Fruit fly (Drosophila melanogaster) whole organism, prepupa: ENCODE measurements around the gene CG11342.
A peak's percentile ranks its signal among the peaks of the same experiment; 100 is the strongest.

ENCODE experiments used
- CG11294 ChIP-seq: fragments of 200-800 bp; sonication (Bioruptor generic); IDR thresholded peaks from 2 replicates; pipeline ENCODE4 v1.3.6; 2022; ENCODE audit warnings: missing biosample characterization, missing genetic modification characterization
- CG11762 ChIP-seq: fragments of 200-800 bp; sonication (Bioruptor generic); optimal IDR thresholded peaks from 3 replicates; lab custom pipeline; 2016; ENCODE audit warnings: missing biosample characterization, missing genetic modification characterization; ENCODE audit not compliant: insufficient read depth
- CG15336 ChIP-seq: fragments of 200-800 bp; sonication (Bioruptor generic); IDR thresholded peaks from 2 replicates; pipeline ENCODE4 v1.3.6; 2022; ENCODE audit warnings: missing biosample characterization, missing genetic modification characterization
- CG3032 ChIP-seq: fragments of 200-800 bp; optimal IDR thresholded peaks from 2 replicates; lab custom pipeline; 2019; ENCODE audit warnings: missing biosample characterization, mild to moderate bottlenecking, missing genetic modification characterization, moderate library complexity
- CG31627 ChIP-seq: fragments of 200-800 bp; sonication (Bioruptor generic); optimal IDR thresholded peaks from 3 replicates; lab custom pipeline; 2016; ENCODE audit warnings: missing biosample characterization, missing genetic modification characterization
- CG32006 ChIP-seq: fragments of 200-800 bp; sonication (Bioruptor generic); optimal IDR thresholded peaks from 3 replicates; lab custom pipeline; 2017; ENCODE audit warnings: missing biosample characterization, mild to moderate bottlenecking, missing genetic modification characterization
- CG3919 ChIP-seq: fragments of 200-800 bp; sonication (Bioruptor generic); optimal IDR thresholded peaks from 3 replicates; lab custom pipeline; 2016; ENCODE audit warnings: missing biosample characterization, missing genetic modification characterization
- CG4318 ChIP-seq: fragments of 200-800 bp; sonication (Bioruptor generic); optimal IDR thresholded peaks from 3 replicates; lab custom pipeline; 2017; ENCODE audit warnings: missing biosample characterization, mild to moderate bottlenecking, missing genetic modification characterization
- CG6792 ChIP-seq: fragments of 200-800 bp; sonication (Bioruptor generic); optimal IDR thresholded peaks from 3 replicates; lab custom pipeline; 2016; ENCODE audit warnings: missing biosample characterization, missing genetic modification characterization
- CG6808 ChIP-seq: fragments of 200-800 bp; sonication (Bioruptor generic); optimal IDR thresholded peaks from 3 replicates; lab custom pipeline; 2017; ENCODE audit warnings: missing biosample characterization, missing genetic modification characterization, mild to moderate bottlenecking, moderate library complexity, missing genetic modification reagents
- CG8119 ChIP-seq: fragments of 200-800 bp; sonication (Bioruptor generic); IDR thresholded peaks from 3 replicates; pipeline ENCODE4 v1.3.6; 2022; ENCODE audit warnings: missing biosample characterization, missing genetic modification characterization
- CG8319 ChIP-seq: fragments of 200-800 bp; sonication (Bioruptor generic); optimal IDR thresholded peaks from 3 replicates; lab custom pipeline; 2016; ENCODE audit warnings: missing biosample characterization, missing genetic modification characterization
- CG8632 ChIP-seq: fragments of 200-800 bp; sonication (Bioruptor generic); optimal IDR thresholded peaks from 3 replicates; lab custom pipeline; 2016; ENCODE audit warnings: missing biosample characterization, missing genetic modification characterization
- CG9139 ChIP-seq: fragments of 200-800 bp; sonication (Bioruptor generic); optimal IDR thresholded peaks from 3 replicates; lab custom pipeline; 2017; ENCODE audit warnings: missing biosample characterization, mild to moderate bottlenecking, missing genetic modification characterization
- Eip78C ChIP-seq: fragments of 200-800 bp; sonication (Bioruptor generic); peaks from one replicate; lab custom pipeline; 2016; ENCODE audit warnings: missing biosample characterization, missing genetic modification characterization
- Eip93F ChIP-seq: fragments of 200-800 bp; sonication (Bioruptor generic); optimal IDR thresholded peaks from 2 replicates; lab custom pipeline; 2016; ENCODE audit warnings: missing biosample characterization, mild to moderate bottlenecking, missing genetic modification characterization
- Hr4 ChIP-seq: fragments of 200-800 bp; sonication (Bioruptor generic); optimal IDR thresholded peaks from 3 replicates; lab custom pipeline; 2016; ENCODE audit warnings: missing biosample characterization, missing genetic modification characterization
- Met ChIP-seq: fragments of 200-800 bp; sonication (Bioruptor generic); optimal IDR thresholded peaks from 3 replicates; lab custom pipeline; 2016; ENCODE audit warnings: missing biosample characterization, missing genetic modification characterization
- OdsH ChIP-seq: fragments of 200-800 bp; sonication (Bioruptor generic); optimal IDR thresholded peaks from 3 replicates; lab custom pipeline; 2016; ENCODE audit warnings: missing biosample characterization, missing genetic modification characterization
- Smox ChIP-seq: fragments of 200-800 bp; sonication (Bioruptor generic); optimal IDR thresholded peaks from 3 replicates; lab custom pipeline; 2016; ENCODE audit warnings: missing biosample characterization, missing genetic modification characterization
- Sox14 ChIP-seq: fragments of 200-800 bp; sonication (Bioruptor generic); optimal IDR thresholded peaks from 3 replicates; lab custom pipeline; 2016; ENCODE audit warnings: missing biosample characterization, missing genetic modification characterization
- Sox15 ChIP-seq: fragments of 200-800 bp; sonication (Bioruptor generic); optimal IDR thresholded peaks from 3 replicates; lab custom pipeline; 2016; ENCODE audit warnings: missing biosample characterization, missing genetic modification characterization
- achi ChIP-seq: fragments of 200-800 bp; sonication (Bioruptor generic); optimal IDR thresholded peaks from 3 replicates; lab custom pipeline; 2016; ENCODE audit warnings: missing biosample characterization, missing genetic modification characterization
- acj6 ChIP-seq: fragments of 200-800 bp; sonication (Bioruptor generic); optimal IDR thresholded peaks from 3 replicates; lab custom pipeline; 2016; ENCODE audit warnings: missing biosample characterization, missing genetic modification characterization
- cyc ChIP-seq: fragments of 200-800 bp; sonication (Bioruptor generic); optimal IDR thresholded peaks from 3 replicates; lab custom pipeline; 2016; ENCODE audit warnings: missing biosample characterization, missing genetic modification characterization
- dac ChIP-seq: fragments of 200-800 bp; sonication (Bioruptor generic); optimal IDR thresholded peaks from 2 replicates; lab custom pipeline; 2017; ENCODE audit warnings: missing biosample characterization, mild to moderate bottlenecking, missing genetic modification characterization
- dsx ChIP-seq: fragments of 200-800 bp; optimal IDR thresholded peaks from 3 replicates; lab custom pipeline; 2019; ENCODE audit warnings: missing biosample characterization, mild to moderate bottlenecking, missing genetic modification characterization, moderate library complexity; ENCODE audit not compliant: poor library complexity, severe bottlenecking
- esn ChIP-seq: fragments of 200-800 bp; sonication (Bioruptor generic); optimal IDR thresholded peaks from 2 replicates; lab custom pipeline; 2016; ENCODE audit warnings: missing biosample characterization, mild to moderate bottlenecking, missing genetic modification characterization, moderate library complexity
- fd59A ChIP-seq: fragments of 200-800 bp; sonication (Bioruptor generic); optimal IDR thresholded peaks from 2 replicates; lab custom pipeline; 2017; ENCODE audit warnings: missing biosample characterization, mild to moderate bottlenecking, missing genetic modification characterization, missing genetic modification reagents
- fd85E ChIP-seq: fragments of 200-800 bp; sonication (Bioruptor generic); optimal IDR thresholded peaks from 3 replicates; lab custom pipeline; 2016; ENCODE audit warnings: missing biosample characterization, missing genetic modification characterization
- lz ChIP-seq: fragments of 200-800 bp; sonication (Bioruptor generic); optimal IDR thresholded peaks from 3 replicates; lab custom pipeline; 2016; ENCODE audit warnings: missing biosample characterization, missing genetic modification characterization
- salr ChIP-seq, 2 experiments: fragments of 200-800 bp; sonication (Bioruptor generic); optimal IDR thresholded peaks; 3 replicates each; lab custom pipeline; 2016 to 2018; ENCODE audit warnings: missing biosample characterization in 2 of 2, missing genetic modification characterization in 2 of 2, mild to moderate bottlenecking in 1 of 2
- ss ChIP-seq, 2 experiments: fragments of 200-800 bp; sonication (Bioruptor generic); optimal IDR thresholded peaks; 2 replicates in 1 of 2; 3 replicates in 1 of 2; lab custom pipeline; 2017 to 2018; ENCODE audit warnings: mild to moderate bottlenecking in 2 of 2, missing biosample characterization in 2 of 2, missing genetic modification characterization in 2 of 2, moderate library complexity in 1 of 2
- svp ChIP-seq: fragments of 200-800 bp; sonication (Bioruptor generic); peaks from one replicate; lab custom pipeline; 2016; ENCODE audit warnings: missing biosample characterization, missing genetic modification characterization
- topi ChIP-seq: fragments of 200-800 bp; sonication (Bioruptor generic); optimal IDR thresholded peaks from 3 replicates; lab custom pipeline; 2016; ENCODE audit warnings: missing biosample characterization, missing genetic modification characterization
- vri ChIP-seq: fragments of 200-800 bp; sonication (Bioruptor generic); optimal IDR thresholded peaks from 3 replicates; lab custom pipeline; 2016; ENCODE audit warnings: missing biosample characterization, mild to moderate bottlenecking, missing genetic modification characterization

Gene CG11342

dm6 chr3L:4403180-4403769, 36.0 kb upstream of the CG11342 start, which contains the start of gene Syx17 (continued):
- TF ChIP-seq CG4318 (GFP tag; lab: Kevin White, UChicago) = no peak
- TF ChIP-seq Hr4 = peak; percentile 66
- TF ChIP-seq Sox15 (GFP tag; lab: Kevin White, UChicago) = no peak
- TF ChIP-seq Eip93F (GFP tag; lab: Kevin White, UChicago) = no peak
- TF ChIP-seq CG3032 (tag; lab: Kevin White, UChicago) = peak; percentile 28
- peak; percentile 23 for TF ChIP-seq dsx (GFP tag; lab: Kevin White, UChicago)
- peak; percentile 55; the same call in 1 of the 2 replicates for TF ChIP-seq CG11294 (GFP tag; lab: Robert Waterston, UW)
- peak; percentile 12 for TF ChIP-seq CG11762 (GFP tag; lab: Kevin White, UChicago)

dm6 chr3L:4401241-4401640, 34.0 kb upstream of the CG11342 start:
- TF ChIP-seq fd85E (GFP tag; lab: Kevin White, UChicago) = no peak
- TF ChIP-seq CG8632 (GFP tag; lab: Kevin White, UChicago) = no peak
- TF ChIP-seq CG6808 (GFP tag; lab: Kevin White, UChicago) = no peak
- no peak for TF ChIP-seq CG11762 (GFP tag; lab: Kevin White, UChicago)
- no peak for TF ChIP-seq topi
- no peak for TF ChIP-seq lz (GFP tag; lab: Kevin White, UChicago)
- no peak for TF ChIP-seq dac (GFP tag; lab: Kevin White, UChicago)
- TF ChIP-seq CG32006 (GFP tag; lab: Kevin White, UChicago) = no peak
- TF ChIP-seq CG3032 (tag; lab: Kevin White, UChicago) = no peak
- no peak for TF ChIP-seq Eip93F (GFP tag; lab: Kevin White, UChicago)
- TF ChIP-seq fd59A = no peak
- TF ChIP-seq CG15336 (GFP tag; lab: Robert Waterston, UW) = no peak
- no peak for TF ChIP-seq vri
- TF ChIP-seq achi (GFP tag; lab: Kevin White, UChicago) = no peak
- TF ChIP-seq Sox15 (GFP tag; lab: Kevin White, UChicago) = no peak
- TF ChIP-seq Sox14 = no peak
- TF ChIP-seq Hr4 = no peak
- no peak for TF ChIP-seq ss (GFP tag; optimal IDR thresholded peaks at IDR 0.05; lab: Kevin White, UChicago)
- no peak for TF ChIP-seq esn (GFP tag; lab: Kevin White, UChicago)
- TF ChIP-seq CG8119 (GFP tag; lab: Robert Waterston, UW) = no peak

DNA sequence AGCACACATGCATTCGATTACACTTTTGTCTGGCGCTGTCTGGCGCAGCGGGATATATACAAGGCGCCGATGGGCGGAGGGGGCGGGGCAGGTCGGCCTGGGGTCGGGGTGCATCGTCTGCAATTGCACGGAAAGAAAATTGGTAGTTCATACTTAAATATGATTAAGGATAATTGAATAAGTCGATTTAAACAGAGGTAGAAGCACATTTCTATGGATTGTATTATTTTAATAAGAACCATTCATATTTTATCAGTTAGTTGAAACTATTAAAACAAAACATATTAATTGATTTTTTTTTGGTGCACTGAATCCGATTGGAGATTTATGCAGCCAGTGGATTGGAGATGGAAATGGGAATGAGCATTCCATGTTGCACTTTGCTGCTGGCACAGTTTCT, 32.6 kb upstream of the CG11342 start:
- peak; percentile 4 for TF ChIP-seq Smox (GFP tag; lab: Kevin White, UChicago)
- TF ChIP-seq CG31627 (GFP tag; lab: Kevin White, UChicago) = no peak
- no peak for TF ChIP-seq salr (GFP tag; optimal IDR thresholded peaks at IDR 0.05; lab: Kevin White, UChicago)
- TF ChIP-seq Eip93F (GFP tag; lab: Kevin White, UChicago) = no peak
- TF ChIP-seq CG9139 (GFP tag; lab: Kevin White, UChicago) = no peak
- TF ChIP-seq Eip78C (GFP tag; lab: Kevin White, UChicago) = peak; percentile 53
- TF ChIP-seq cyc (GFP tag; lab: Kevin White, UChicago) = peak; percentile 1
- TF ChIP-seq topi = peak; percentile 7
- TF ChIP-seq CG6792 (GFP tag; lab: Kevin White, UChicago) = peak; percentile 26
- peak; percentile 2 for TF ChIP-seq Met (GFP tag; lab: Kevin White, UChicago)
- peak; percentile 16 for TF ChIP-seq acj6 (GFP tag; lab: Kevin White, UChicago)
- peak; percentile 15 for TF ChIP-seq OdsH
- TF ChIP-seq dsx (GFP tag; lab: Kevin White, UChicago) = no peak
- TF ChIP-seq CG3919 (GFP tag; lab: Kevin White, UChicago) = peak; percentile 12
- 0 out of 3 replicates have a peak, but pooled peaks have one; percentile 18 for TF ChIP-seq CG8119 (GFP tag; lab: Robert Waterston, UW)
- no peak for TF ChIP-seq ss (GFP tag; optimal IDR thresholded peaks at IDR 0.05; lab: Kevin White, UChicago)
- no peak for TF ChIP-seq Hr4
- TF ChIP-seq CG8319 (GFP tag; lab: Kevin White, UChicago) = peak; percentile 11
- TF ChIP-seq CG32006 (GFP tag; lab: Kevin White, UChicago) = peak; percentile 14
- TF ChIP-seq esn (GFP tag; lab: Kevin White, UChicago) = peak; percentile 13
- peak; percentile 62 for TF ChIP-seq svp (GFP tag; lab: Kevin White, UChicago)
- TF ChIP-seq, all 60 proteins: peak for 14
